Worm (Caenorhabditis elegans) whole organism, L1 larva: Measurements from ENCODE around the gene Y7A5A.1.

ENCODE experiments used
- pqm-1 ChIP-seq: sonication (generic microtip); optimal IDR thresholded peaks from 3 replicates; lab custom pipeline; 2017; ENCODE audit warnings: missing biosample characterization, missing genetic modification characterization
- ztf-11 ChIP-seq, 2 experiments: sonication (generic microtip); optimal IDR thresholded peaks; 2 replicates each; lab custom pipeline; 2016 to 2017; ENCODE audit warnings: missing genetic modification characterization in 2 of 2, missing biosample characterization in 1 of 2, missing compliant biosample characterization in 1 of 2

DNA sequence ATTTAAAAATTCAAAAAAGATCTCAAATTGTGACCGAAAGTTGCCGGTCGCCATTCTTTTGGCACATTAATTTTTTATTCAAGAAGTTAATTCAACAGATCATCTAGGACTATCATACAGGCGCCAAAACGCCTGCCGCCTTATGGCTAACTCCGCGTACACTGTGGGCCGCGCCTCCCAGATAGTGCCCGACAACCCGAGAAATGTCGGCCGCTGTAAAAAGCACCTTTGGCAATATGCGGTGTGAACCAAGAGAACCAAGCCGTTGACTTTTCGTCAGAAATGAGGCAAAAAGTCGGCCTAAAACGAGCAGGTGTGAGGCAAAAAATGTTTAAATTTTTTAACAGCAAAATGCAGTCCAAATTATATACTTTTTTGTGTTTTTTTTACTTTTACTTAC, 12.1 kb downstream of the Y7A5A.1 start:
- no peak for TF ChIP-seq pqm-1 (tag; lab: Kevin White, UChicago)
- no peak for TF ChIP-seq ztf-11 (tag; optimal IDR thresholded peaks at IDR 0.05; lab: Kevin White, UChicago)
